Worm (Caenorhabditis elegans) whole organism, young adult: Measurements from ENCODE around the gene F58F12.4.
A peak's percentile ranks its signal among the peaks of the same experiment; 100 is the strongest.

Experiments
- B0019.2 ChIP-seq: fragments of 200-800 bp; sonication (Bioruptor generic); conservative IDR thresholded peaks from 2 replicates; pipeline ENCODE4 v1.3.6; 2022; ENCODE audit warnings: missing genetic modification reagents, missing genetic modification characterization, missing compliant biosample characterization
- B0336.3 ChIP-seq: fragments of 200-800 bp; sonication (Bioruptor generic); IDR thresholded peaks from 2 replicates; pipeline ENCODE4 v1.3.6; 2022; ENCODE audit warnings: missing genetic modification characterization, missing compliant biosample characterization
- C06A6.2 ChIP-seq: fragments of 200-800 bp; sonication (Bioruptor generic); conservative IDR thresholded peaks from 2 replicates; pipeline ENCODE4 v1.3.6; 2022; ENCODE audit warnings: missing genetic modification characterization, missing compliant biosample characterization
- D2030.7 ChIP-seq: fragments of 200-800 bp; sonication (Bioruptor generic); IDR thresholded peaks from 2 replicates; pipeline ENCODE4 v1.3.6; 2022; ENCODE audit warnings: missing genetic modification reagents, missing genetic modification characterization, missing compliant biosample characterization
- F22D6.2 ChIP-seq: sonication (generic microtip); optimal IDR thresholded peaks from 2 replicates; lab custom pipeline; 2016; ENCODE audit warnings: mild to moderate bottlenecking, missing genetic modification characterization, missing compliant biosample characterization
- F23B12.7 ChIP-seq: sonication (generic microtip); optimal IDR thresholded peaks from 2 replicates; lab custom pipeline; 2017; ENCODE audit warnings: missing genetic modification characterization, mild to moderate bottlenecking, missing compliant biosample characterization, antibody characterized with exemption, moderate library complexity; ENCODE audit not compliant: insufficient read depth
- F33H1.4 ChIP-seq: fragments of 200-800 bp; sonication (Bioruptor generic); IDR thresholded peaks from 2 replicates; pipeline ENCODE4 v1.3.6; 2022; ENCODE audit warnings: missing genetic modification reagents, missing genetic modification characterization, missing compliant biosample characterization
- F39B2.1 ChIP-seq: fragments of 200-800 bp; sonication (Bioruptor generic); IDR thresholded peaks from 2 replicates; pipeline ENCODE4 v1.3.6; 2022; ENCODE audit warnings: missing genetic modification reagents, missing genetic modification characterization, missing compliant biosample characterization
- F52B5.7 ChIP-seq: sonication (generic microtip); optimal IDR thresholded peaks from 2 replicates; lab custom pipeline; 2016; ENCODE audit warnings: mild to moderate bottlenecking, missing genetic modification characterization, missing compliant biosample characterization
- K11D2.4 ChIP-seq: fragments of 200-800 bp; sonication (Bioruptor generic); IDR thresholded peaks from 2 replicates; pipeline ENCODE4 v1.3.6; 2022; ENCODE audit warnings: missing genetic modification reagents, missing genetic modification characterization, missing compliant biosample characterization
- Y53F4B.3 ChIP-seq: fragments of 200-800 bp; sonication (Bioruptor generic); IDR thresholded peaks from 2 replicates; pipeline ENCODE4 v1.3.6; 2022; ENCODE audit warnings: missing genetic modification reagents, missing genetic modification characterization, missing compliant biosample characterization
- Y53G8AR.9 ChIP-seq: fragments of 200-800 bp; sonication (Bioruptor generic); conservative IDR thresholded peaks from 2 replicates; pipeline ENCODE4 v1.3.6; 2022; ENCODE audit warnings: missing genetic modification reagents, missing genetic modification characterization, missing compliant biosample characterization
- Y67H2A.10 ChIP-seq: fragments of 200-800 bp; sonication (Bioruptor generic); conservative IDR thresholded peaks from 2 replicates; pipeline ENCODE4 v1.3.6; 2022; ENCODE audit warnings: missing genetic modification reagents, missing genetic modification characterization, missing compliant biosample characterization
- Y95B8A.8 ChIP-seq: fragments of 200-800 bp; sonication (Bioruptor generic); IDR thresholded peaks from 2 replicates; pipeline ENCODE4 v1.3.6; 2022; ENCODE audit warnings: missing genetic modification reagents, missing genetic modification characterization, missing compliant biosample characterization
- akir-1 ChIP-seq: fragments of 200-800 bp; sonication (Bioruptor generic); optimal IDR thresholded peaks from 2 replicates; lab custom pipeline; 2018; ENCODE audit warnings: mild to moderate bottlenecking, missing genetic modification characterization, moderate library complexity, missing compliant biosample characterization
- athp-1 ChIP-seq: sonication (generic microtip); optimal IDR thresholded peaks from 2 replicates; lab custom pipeline; 2017; ENCODE audit warnings: mild to moderate bottlenecking, missing genetic modification characterization, missing compliant biosample characterization
- attf-3 ChIP-seq: fragments of 200-800 bp; sonication (Bioruptor generic); conservative IDR thresholded peaks from 2 replicates; pipeline ENCODE4 v1.3.6; 2022; ENCODE audit warnings: missing genetic modification reagents, missing genetic modification characterization, missing compliant biosample characterization
- attf-5 ChIP-seq: fragments of 200-800 bp; sonication (Bioruptor generic); optimal IDR thresholded peaks from 2 replicates; lab custom pipeline; 2018; ENCODE audit warnings: mild to moderate bottlenecking, missing genetic modification characterization, missing compliant biosample characterization
- attf-6 ChIP-seq: fragments of 200-800 bp; sonication (Bioruptor generic); IDR thresholded peaks from 2 replicates; pipeline ENCODE4 v1.3.6; 2022; ENCODE audit warnings: missing genetic modification reagents, missing genetic modification characterization, missing compliant biosample characterization
- bed-1 ChIP-seq: fragments of 200-800 bp; sonication (Bioruptor generic); IDR thresholded peaks from 2 replicates; pipeline ENCODE4 v1.3.6; 2022; ENCODE audit warnings: missing genetic modification reagents, missing genetic modification characterization, missing compliant biosample characterization
- ccch-3 ChIP-seq: fragments of 200-800 bp; sonication (Bioruptor generic); optimal IDR thresholded peaks from 2 replicates; lab custom pipeline; 2018; ENCODE audit warnings: mild to moderate bottlenecking, missing genetic modification characterization, missing compliant biosample characterization
- cebp-2 ChIP-seq: fragments of 200-800 bp; sonication (Bioruptor generic); IDR thresholded peaks from 2 replicates; pipeline ENCODE4 v1.3.6; 2022; ENCODE audit warnings: missing genetic modification characterization, missing compliant biosample characterization
- ceh-79 ChIP-seq: sonication (generic microtip); optimal IDR thresholded peaks from 2 replicates; lab custom pipeline; 2017; ENCODE audit warnings: mild to moderate bottlenecking, missing genetic modification characterization, missing compliant biosample characterization
- ceh-91 ChIP-seq: fragments of 200-800 bp; sonication (Bioruptor generic); IDR thresholded peaks from 2 replicates; pipeline ENCODE4 v1.3.6; 2022; ENCODE audit warnings: missing genetic modification reagents, missing genetic modification characterization, missing compliant biosample characterization
- egl-44 ChIP-seq: fragments of 200-800 bp; sonication (Bioruptor generic); IDR thresholded peaks from 2 replicates; pipeline ENCODE4 v1.3.6; 2022; ENCODE audit warnings: missing genetic modification reagents, missing genetic modification characterization, missing compliant biosample characterization
- ets-4 ChIP-seq: fragments of 200-800 bp; sonication (Bioruptor generic); optimal IDR thresholded peaks from 2 replicates; lab custom pipeline; 2018; ENCODE audit warnings: mild to moderate bottlenecking, missing genetic modification characterization, missing compliant biosample characterization
- fkh-3 ChIP-seq: sonication (generic microtip); optimal IDR thresholded peaks from 2 replicates; lab custom pipeline; 2016; ENCODE audit warnings: mild to moderate bottlenecking, missing genetic modification characterization, missing compliant biosample characterization
- hmg-1.2 ChIP-seq: fragments of 200-800 bp; sonication (Bioruptor generic); IDR thresholded peaks from 2 replicates; pipeline ENCODE4 v1.3.6; 2022; ENCODE audit warnings: missing genetic modification reagents, missing genetic modification characterization, missing compliant biosample characterization
- hrde-1 ChIP-seq: sonication (generic microtip); optimal IDR thresholded peaks from 2 replicates; lab custom pipeline; 2016; ENCODE audit warnings: missing genetic modification characterization, mild to moderate bottlenecking, missing compliant biosample characterization, moderate library complexity, missing genotype, missing genetic modification reagents, borderline replicate concordance
- hsf-1 ChIP-seq: fragments of 200-800 bp; sonication (Bioruptor generic); IDR thresholded peaks from 2 replicates; pipeline ENCODE4 v1.3.6; 2022; ENCODE audit warnings: missing genetic modification reagents, missing genetic modification characterization, missing compliant biosample characterization
- let-526 ChIP-seq: fragments of 200-800 bp; sonication (Bioruptor generic); IDR thresholded peaks from 2 replicates; pipeline ENCODE4 v1.3.6; 2022; ENCODE audit warnings: missing genetic modification reagents, missing genetic modification characterization, missing compliant biosample characterization
- lir-1 ChIP-seq: fragments of 200-800 bp; sonication (Bioruptor generic); conservative IDR thresholded peaks from 2 replicates; pipeline ENCODE4 v1.3.6; 2022; ENCODE audit warnings: missing genetic modification reagents, missing genetic modification characterization, missing compliant biosample characterization
- lsy-27 ChIP-seq: sonication (generic microtip); optimal IDR thresholded peaks from 2 replicates; lab custom pipeline; 2017; ENCODE audit warnings: missing genetic modification characterization, mild to moderate bottlenecking, missing compliant biosample characterization, antibody characterized with exemption, missing genotype, borderline replicate concordance; ENCODE audit not compliant: insufficient read depth
- madf-10 ChIP-seq: sonication (generic microtip); optimal IDR thresholded peaks from 2 replicates; lab custom pipeline; 2016; ENCODE audit warnings: mild to moderate bottlenecking, missing genetic modification characterization, missing compliant biosample characterization
- madf-6 ChIP-seq: fragments of 200-800 bp; sonication (Bioruptor generic); IDR thresholded peaks from 2 replicates; pipeline ENCODE4 v1.3.6; 2022; ENCODE audit warnings: missing genetic modification reagents, missing genetic modification characterization, missing compliant biosample characterization
- mel-28 ChIP-seq: sonication (generic microtip); optimal IDR thresholded peaks from 2 replicates; lab custom pipeline; 2016; ENCODE audit warnings: borderline replicate concordance, mild to moderate bottlenecking, missing genetic modification characterization, missing compliant biosample characterization
- mxl-1 ChIP-seq: sonication (generic microtip); optimal IDR thresholded peaks from 2 replicates; lab custom pipeline; 2016; ENCODE audit warnings: missing genetic modification characterization, missing compliant biosample characterization
- nhr-179 ChIP-seq: sonication (generic microtip); optimal IDR thresholded peaks from 2 replicates; lab custom pipeline; 2016; ENCODE audit warnings: mild to moderate bottlenecking, missing genetic modification characterization, missing compliant biosample characterization
- nhr-80 ChIP-seq: sonication (generic microtip); optimal IDR thresholded peaks from 2 replicates; lab custom pipeline; 2016; ENCODE audit warnings: missing genetic modification characterization, missing compliant biosample characterization
- rcor-1 ChIP-seq: fragments of 200-800 bp; sonication (Bioruptor generic); IDR thresholded peaks from 2 replicates; pipeline ENCODE4 v1.3.6; 2022; ENCODE audit warnings: missing genetic modification reagents, missing genetic modification characterization, missing compliant biosample characterization
- repo-1 ChIP-seq: sonication (generic microtip); optimal IDR thresholded peaks from 2 replicates; lab custom pipeline; 2017; ENCODE audit warnings: mild to moderate bottlenecking, missing genetic modification characterization, missing compliant biosample characterization
- snpc-1.1 ChIP-seq: sonication (generic microtip); optimal IDR thresholded peaks from 2 replicates; lab custom pipeline; 2017; ENCODE audit warnings: missing genetic modification characterization, mild to moderate bottlenecking, missing compliant biosample characterization, antibody characterized with exemption, moderate library complexity, missing genotype, missing genetic modification reagents; ENCODE audit not compliant: insufficient read depth
- snpc-4 ChIP-seq, 5 experiments: fragments of 150-350 bp in 1 of 5; sonication (generic microtip) in 4 of 5; optimal IDR thresholded peaks; 2 replicates each; lab custom pipeline; 2014 to 2018; ENCODE audit warnings: missing genetic modification characterization in 5 of 5, missing biosample characterization in 3 of 5, antibody characterized with exemption in 2 of 5, mild to moderate bottlenecking in 2 of 5, missing compliant biosample characterization in 2 of 5, missing genotype in 2 of 5, moderate library complexity in 2 of 5, missing genetic modification reagents in 1 of 5
- tlf-1 ChIP-seq: fragments of 200-800 bp; sonication (Bioruptor generic); optimal IDR thresholded peaks from 2 replicates; lab custom pipeline; 2018; ENCODE audit warnings: mild to moderate bottlenecking, missing genetic modification characterization, missing compliant biosample characterization
- unc-62 ChIP-seq: fragments of 150-350 bp; optimal IDR thresholded peaks from 2 replicates; lab custom pipeline; 2014; ENCODE audit warnings: missing biosample characterization, missing genetic modification reagents, missing genetic modification characterization
- zim-3 ChIP-seq: sonication (generic microtip); optimal IDR thresholded peaks from 2 replicates; lab custom pipeline; 2017; ENCODE audit warnings: mild to moderate bottlenecking, missing genetic modification characterization, moderate library complexity, missing compliant biosample characterization
- ztf-26 ChIP-seq: sonication (generic microtip); optimal IDR thresholded peaks from 2 replicates; lab custom pipeline; 2017; ENCODE audit warnings: missing genetic modification characterization, missing compliant biosample characterization

Gene F58F12.4

DNA sequence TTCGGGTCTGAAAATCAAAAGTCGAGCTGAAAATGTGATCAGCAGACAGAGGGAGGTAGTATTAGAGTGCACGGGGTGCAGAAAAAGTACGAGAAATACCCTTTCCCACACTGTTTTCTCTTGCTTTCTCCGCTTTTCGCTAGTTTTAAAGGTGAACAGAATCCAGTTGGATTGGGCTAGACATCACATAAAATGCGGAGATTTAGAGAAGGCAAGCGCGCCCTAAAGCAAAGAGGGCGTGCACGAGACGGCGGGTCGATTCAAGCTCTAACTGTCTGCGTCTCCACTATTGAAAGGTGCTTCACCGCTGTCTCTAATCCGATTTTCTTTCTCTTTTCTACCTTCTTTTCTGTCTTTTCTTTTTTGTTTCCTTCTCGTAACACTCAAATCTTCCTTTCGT, 16.5 kb upstream of the F58F12.4 start (continued):
- TF ChIP-seq hrde-1 (tag; lab: Kevin White, UChicago) (no peak), hmg-1.2 (GFP tag; lab: Robert Waterston, UW) (peak; percentile 97), lir-1 (GFP tag; lab: Robert Waterston, UW) (peak; percentile 67; the same call in 1 of the 2 replicates), snpc-1.1 (tag; lab: Kevin White, UChicago) (peak; percentile 26), cebp-2 (no peak), ets-4 (no peak), fkh-3 (tag; lab: Kevin White, UChicago) (no peak), rcor-1 (GFP tag; lab: Robert Waterston, UW) (peak; percentile 64; the same call in 1 of the 2 replicates), madf-6 (peak; percentile 81), bed-1 (GFP tag; lab: Robert Waterston, UW) (no peak), attf-6 (0 out of 2 replicates have a peak, but pooled peaks have one; percentile 25), C06A6.2 (GFP tag; lab: Robert Waterston, UW) (0 out of 2 replicates have a peak, but pooled peaks have one; percentile 18), B0336.3 (GFP tag; lab: Robert Waterston, UW) (peak; percentile 76), K11D2.4 (GFP tag; lab: Robert Waterston, UW) (peak; percentile 54), unc-62 (no peak), nhr-80 (tag; lab: Kevin White, UChicago) (peak; percentile 79), ceh-91 (peak; percentile 48; the same call in 1 of the 2 replicates), F33H1.4 (GFP tag; lab: Robert Waterston, UW) (peak; percentile 73), mxl-1 (tag; lab: Kevin White, UChicago) (no peak), F39B2.1 (GFP tag; lab: Robert Waterston, UW) (no peak), tlf-1 (GFP tag; lab: Kevin White, UChicago) (peak; percentile 58), Y53G8AR.9 (GFP tag; lab: Robert Waterston, UW) (peak; percentile 42; the same call in 1 of the 2 replicates), hsf-1 (no peak), madf-10 (tag; lab: Kevin White, UChicago) (no peak), Y53F4B.3 (GFP tag; lab: Robert Waterston, UW) (no peak), mel-28 (tag; lab: Kevin White, UChicago) (no peak), Y95B8A.8 (peak; percentile 68; the same call in 1 of the 2 replicates), Y67H2A.10 (GFP tag; lab: Robert Waterston, UW) (peak; percentile 57; the same call in 1 of the 2 replicates), attf-5 (GFP tag; lab: Kevin White, UChicago) (peak; percentile 95), attf-3 (GFP tag; lab: Robert Waterston, UW) (peak; percentile 45; the same call in 1 of the 2 replicates), snpc-4 (GFP tag; optimal IDR thresholded peaks at IDR 0.05; lab: Kevin White, UChicago) (no peak), snpc-4 (tag; optimal IDR thresholded peaks at IDR 0.05; lab: Kevin White, UChicago) (peak; percentile 31 to 63 (median 53)), athp-1 (peak; percentile 67), D2030.7 (GFP tag; lab: Robert Waterston, UW) (peak; percentile 85), let-526 (GFP tag; lab: Robert Waterston, UW) (no peak), B0019.2 (GFP tag; lab: Robert Waterston, UW) (peak; percentile 40; the same call in 1 of the 2 replicates), ceh-79 (no peak), nhr-179 (no peak), ztf-26 (tag; lab: Kevin White, UChicago) (peak; percentile 20), ccch-3 (GFP tag; lab: Kevin White, UChicago) (no peak), egl-44 (GFP tag; lab: Robert Waterston, UW) (peak; percentile 49; the same call in 1 of the 2 replicates), F23B12.7 (peak; percentile 95), F22D6.2 (tag; lab: Kevin White, UChicago) (no peak), zim-3 (tag; lab: Kevin White, UChicago) (no peak), repo-1 (no peak), akir-1 (GFP tag; lab: Kevin White, UChicago) (no peak), lsy-27 (tag; lab: Kevin White, UChicago) (no peak), F52B5.7 (tag; lab: Kevin White, UChicago) (no peak)
